Fruit fly (Drosophila melanogaster) whole organism, embryonic: ENCODE results near the gene CG15337.

ENCODE experiments used
- B-H2 ChIP-seq: fragments of 200-800 bp; sonication (Bioruptor generic); optimal IDR thresholded peaks from 2 replicates; lab custom pipeline; 2018; ENCODE audit warnings: missing biosample characterization, mild to moderate bottlenecking, missing genetic modification characterization
- CG10267 ChIP-seq: fragments of 200-800 bp; sonication (Bioruptor generic); optimal IDR thresholded peaks from 2 replicates; lab custom pipeline; 2018; ENCODE audit warnings: missing biosample characterization, mild to moderate bottlenecking, missing genetic modification characterization, moderate library complexity
- CG10462 ChIP-seq: fragments of 200-800 bp; sonication (Bioruptor generic); optimal IDR thresholded peaks from 2 replicates; lab custom pipeline; 2016; ENCODE audit warnings: missing biosample characterization, missing genetic modification characterization
- CG10654 ChIP-seq: fragments of 200-800 bp; sonication (Bioruptor generic); optimal IDR thresholded peaks from 2 replicates; lab custom pipeline; 2016; ENCODE audit warnings: missing biosample characterization, missing genetic modification characterization
- CG10979 ChIP-seq: fragments of 200-800 bp; sonication (Bioruptor generic); optimal IDR thresholded peaks from 2 replicates; lab custom pipeline; 2018; ENCODE audit warnings: missing biosample characterization, mild to moderate bottlenecking, missing genetic modification characterization, moderate library complexity
- CG11398 ChIP-seq: fragments of 200-800 bp; sonication (Bioruptor generic); optimal IDR thresholded peaks from 2 replicates; lab custom pipeline; 2016; ENCODE audit warnings: missing biosample characterization, missing genetic modification characterization
- CG12942 ChIP-seq: fragments of 200-800 bp; sonication (Bioruptor generic); optimal IDR thresholded peaks from 3 replicates; lab custom pipeline; 2016; ENCODE audit warnings: missing biosample characterization, missing genetic modification characterization
- CG13624 ChIP-seq: fragments of 200-800 bp; sonication (Bioruptor generic); optimal IDR thresholded peaks from 2 replicates; lab custom pipeline; 2016; ENCODE audit warnings: missing biosample characterization, missing genetic modification characterization
- CG14441 ChIP-seq: fragments of 200-800 bp; sonication (Bioruptor generic); IDR thresholded peaks from 2 replicates; pipeline ENCODE4 v1.3.6; 2022; ENCODE audit warnings: missing biosample characterization, missing genetic modification characterization
- CG14710 ChIP-seq: fragments of 200-800 bp; sonication (Bioruptor generic); optimal IDR thresholded peaks from 3 replicates; lab custom pipeline; 2019; ENCODE audit warnings: missing biosample characterization, mild to moderate bottlenecking, missing genetic modification characterization, moderate library complexity
- CG15514 ChIP-seq: fragments of 200-800 bp; sonication (Bioruptor generic); optimal IDR thresholded peaks from 3 replicates; lab custom pipeline; 2017; ENCODE audit warnings: missing biosample characterization, missing genetic modification characterization, mild to moderate bottlenecking, moderate library complexity, missing genetic modification reagents
- CG15601 ChIP-seq: fragments of 200-800 bp; sonication (Bioruptor generic); optimal IDR thresholded peaks from 3 replicates; lab custom pipeline; 2019; ENCODE audit warnings: missing biosample characterization, mild to moderate bottlenecking, missing genetic modification characterization, moderate library complexity
- CG16813 ChIP-seq: fragments of 200-800 bp; sonication (Bioruptor generic); IDR thresholded peaks from 3 replicates; pipeline ENCODE4 v1.3.6; 2022; ENCODE audit warnings: missing biosample characterization, missing genetic modification characterization; ENCODE audit not compliant: partially characterized antibody
- CG17361 ChIP-seq: fragments of 200-800 bp; sonication (Bioruptor generic); IDR thresholded peaks from 3 replicates; pipeline ENCODE4 v1.3.6; 2022; ENCODE audit warnings: missing biosample characterization, missing genetic modification characterization
- CG1832 ChIP-seq: fragments of 200-800 bp; sonication (Bioruptor generic); optimal IDR thresholded peaks from 2 replicates; lab custom pipeline; 2017; ENCODE audit warnings: missing biosample characterization, mild to moderate bottlenecking, missing genetic modification characterization, inconsistent platforms
- CG32767 ChIP-seq: fragments of 200-800 bp; sonication (Bioruptor generic); IDR thresholded peaks from 2 replicates; pipeline ENCODE4 v1.3.6; 2022; ENCODE audit warnings: missing biosample characterization, missing genetic modification characterization
- CG3847 ChIP-seq: fragments of 200-800 bp; sonication (Bioruptor generic); IDR thresholded peaks from 2 replicates; pipeline ENCODE4 v1.3.6; 2022; ENCODE audit warnings: missing biosample characterization, missing genetic modification characterization
- CG4730 ChIP-seq: fragments of 200-800 bp; sonication (Bioruptor generic); IDR thresholded peaks from 2 replicates; pipeline ENCODE4 v1.3.6; 2022; ENCODE audit warnings: missing biosample characterization, missing genetic modification characterization
- CG9609 ChIP-seq: fragments of 200-800 bp; sonication (Bioruptor generic); optimal IDR thresholded peaks from 3 replicates; lab custom pipeline; 2016; ENCODE audit warnings: missing biosample characterization, missing genetic modification characterization
- CTCF ChIP-seq: fragments of 200-800 bp; sonication (Bioruptor generic); optimal IDR thresholded peaks from 2 replicates; lab custom pipeline; 2017; ENCODE audit warnings: missing biosample characterization, mild to moderate bottlenecking, missing genetic modification characterization, moderate library complexity
- CoRest ChIP-seq: fragments of 200-800 bp; sonication (Bioruptor generic); optimal IDR thresholded peaks from 3 replicates; lab custom pipeline; 2018; ENCODE audit warnings: missing biosample characterization, mild to moderate bottlenecking, missing genetic modification characterization, moderate library complexity
- Dbx ChIP-seq: fragments of 200-800 bp; sonication (Bioruptor generic); IDR thresholded peaks from 3 replicates; pipeline ENCODE4 v1.3.6; 2022; ENCODE audit warnings: missing biosample characterization, missing genetic modification characterization
- Dp ChIP-seq: fragments of 200-800 bp; sonication (Bioruptor generic); optimal IDR thresholded peaks from 2 replicates; lab custom pipeline; 2018; ENCODE audit warnings: missing biosample characterization, mild to moderate bottlenecking, missing genetic modification characterization, moderate library complexity
- Dref ChIP-seq: fragments of 200-800 bp; sonication (Bioruptor generic); IDR thresholded peaks from 2 replicates; pipeline ENCODE4 v1.3.6; 2022; ENCODE audit warnings: missing biosample characterization, missing genetic modification characterization
- E2f2 ChIP-seq: fragments of 200-800 bp; sonication (Bioruptor generic); IDR thresholded peaks from 2 replicates; pipeline ENCODE4 v1.3.6; 2022; ENCODE audit warnings: missing biosample characterization, missing genetic modification characterization
- Ets65A ChIP-seq: fragments of 200-800 bp; sonication (Bioruptor generic); peaks from one replicate; lab custom pipeline; 2016; ENCODE audit warnings: missing biosample characterization, missing genetic modification characterization
- HLHmδ ChIP-seq: fragments of 200-800 bp; sonication (Bioruptor generic); optimal IDR thresholded peaks from 2 replicates; lab custom pipeline; 2018; ENCODE audit warnings: missing biosample characterization, mild to moderate bottlenecking, missing genetic modification characterization, moderate library complexity
- HmgZ ChIP-seq: fragments of 200-800 bp; sonication (Bioruptor generic); optimal IDR thresholded peaks from 2 replicates; lab custom pipeline; 2018; ENCODE audit warnings: missing biosample characterization, mild to moderate bottlenecking, missing genetic modification characterization
- MBD-R2 ChIP-seq: fragments of 200-800 bp; sonication (Bioruptor generic); IDR thresholded peaks from 2 replicates; pipeline ENCODE4 v1.3.6; 2022; ENCODE audit warnings: missing biosample characterization, missing genetic modification characterization
- Med ChIP-seq: fragments of 200-800 bp; sonication (Bioruptor generic); peaks from one replicate; lab custom pipeline; 2016; ENCODE audit warnings: missing biosample characterization, missing genetic modification characterization, mild to moderate bottlenecking, inconsistent platforms, moderate library complexity
- Myb ChIP-seq: fragments of 200-800 bp; sonication (Bioruptor generic); optimal IDR thresholded peaks from 2 replicates; lab custom pipeline; 2016; ENCODE audit warnings: missing biosample characterization, missing genetic modification characterization
- NC2β ChIP-seq: fragments of 200-800 bp; sonication (Bioruptor generic); optimal IDR thresholded peaks from 2 replicates; lab custom pipeline; 2016; ENCODE audit warnings: missing biosample characterization, missing genetic modification characterization
- NFAT ChIP-seq: fragments of 200-800 bp; sonication (Bioruptor generic); IDR thresholded peaks from 2 replicates; pipeline ENCODE4 v1.3.6; 2022; ENCODE audit warnings: missing biosample characterization, missing genetic modification characterization
- bigmax ChIP-seq: fragments of 200-800 bp; sonication (Bioruptor generic); optimal IDR thresholded peaks from 2 replicates; lab custom pipeline; 2018; ENCODE audit warnings: missing biosample characterization, mild to moderate bottlenecking, missing genetic modification characterization
- cad ChIP-seq: fragments of >200 bp; optimal IDR thresholded peaks from 2 replicates; lab custom pipeline; 2017; ENCODE audit warnings: missing biosample characterization, missing genetic modification characterization
- cg ChIP-seq: fragments of 200-800 bp; sonication (Bioruptor generic); optimal IDR thresholded peaks from 3 replicates; lab custom pipeline; 2019; ENCODE audit warnings: missing biosample characterization, mild to moderate bottlenecking, missing genetic modification characterization, moderate library complexity
- ci ChIP-seq: fragments of 200-800 bp; sonication (Bioruptor generic); IDR thresholded peaks from 3 replicates; pipeline ENCODE4 v1.3.6; 2022; ENCODE audit warnings: missing biosample characterization, missing genetic modification characterization
- crp ChIP-seq, 2 experiments: fragments of 200-800 bp; sonication (Bioruptor generic); optimal IDR thresholded peaks; 2 replicates in 1 of 2; 3 replicates in 1 of 2; lab custom pipeline; 2017; ENCODE audit warnings: missing biosample characterization in 2 of 2, missing genetic modification characterization in 2 of 2, mild to moderate bottlenecking in 1 of 2, moderate library complexity in 1 of 2
- danr ChIP-seq: fragments of 200-800 bp; sonication (Bioruptor generic); IDR thresholded peaks from 2 replicates; pipeline ENCODE4 v1.3.6; 2022; ENCODE audit warnings: missing biosample characterization, missing genetic modification characterization
- fd64A ChIP-seq: fragments of 200-800 bp; sonication (Bioruptor generic); optimal IDR thresholded peaks from 3 replicates; lab custom pipeline; 2018; ENCODE audit warnings: missing biosample characterization, mild to moderate bottlenecking, missing genetic modification characterization
- gsb-n ChIP-seq: fragments of 200-800 bp; sonication (Bioruptor generic); optimal IDR thresholded peaks from 3 replicates; lab custom pipeline; 2018; ENCODE audit warnings: missing biosample characterization, mild to moderate bottlenecking, missing genetic modification characterization
- ind ChIP-seq: fragments of 200-800 bp; sonication (Bioruptor generic); optimal IDR thresholded peaks from 3 replicates; lab custom pipeline; 2016; ENCODE audit warnings: missing biosample characterization, missing genetic modification characterization
- jing ChIP-seq: fragments of 200-800 bp; sonication (Bioruptor generic); optimal IDR thresholded peaks from 2 replicates; lab custom pipeline; 2018; ENCODE audit warnings: missing biosample characterization, mild to moderate bottlenecking, missing genetic modification characterization
- org-1 ChIP-seq: fragments of 200-800 bp; sonication (Bioruptor generic); optimal IDR thresholded peaks from 2 replicates; lab custom pipeline; 2017; ENCODE audit warnings: missing biosample characterization, missing genetic modification characterization
- phol ChIP-seq: fragments of 200-800 bp; sonication (Bioruptor generic); optimal IDR thresholded peaks from 3 replicates; lab custom pipeline; 2018; ENCODE audit warnings: missing biosample characterization, mild to moderate bottlenecking, missing genetic modification characterization, moderate library complexity
- pzg ChIP-seq: fragments of 200-800 bp; sonication (Bioruptor generic); optimal IDR thresholded peaks from 3 replicates; lab custom pipeline; 2018; ENCODE audit warnings: missing biosample characterization, mild to moderate bottlenecking, missing genetic modification characterization, moderate library complexity
- seq ChIP-seq: fragments of 200-800 bp; sonication (Bioruptor generic); IDR thresholded peaks from 2 replicates; pipeline ENCODE4 v1.3.6; 2022; ENCODE audit warnings: missing biosample characterization, missing genetic modification characterization
- sob ChIP-seq: fragments of 200-800 bp; sonication (Bioruptor generic); IDR thresholded peaks from 2 replicates; pipeline ENCODE4 v1.3.6; 2022; ENCODE audit warnings: missing biosample characterization, missing genetic modification characterization
- tll ChIP-seq, 2 experiments: fragments of 200-800 bp in 1 of 2; fragments of >200 bp in 1 of 2; sonication (Bioruptor generic) in 1 of 2; optimal IDR thresholded peaks; 2 replicates each; lab custom pipeline; 2017 to 2019; ENCODE audit warnings: missing biosample characterization in 2 of 2, missing genetic modification characterization in 2 of 2, mild to moderate bottlenecking in 1 of 2, moderate library complexity in 1 of 2
- trh ChIP-seq: fragments of 200-800 bp; sonication (Bioruptor generic); optimal IDR thresholded peaks from 2 replicates; lab custom pipeline; 2016; ENCODE audit warnings: missing biosample characterization, missing genetic modification characterization
- unc-4 ChIP-seq: fragments of 200-800 bp; sonication (Bioruptor generic); IDR thresholded peaks from 2 replicates; pipeline ENCODE4 v1.3.6; 2022; ENCODE audit warnings: missing biosample characterization, missing genetic modification characterization; ENCODE audit not compliant: partially characterized antibody
- zf30C ChIP-seq: fragments of 200-800 bp; sonication (Bioruptor generic); optimal IDR thresholded peaks from 3 replicates; lab custom pipeline; 2018; ENCODE audit warnings: missing biosample characterization, mild to moderate bottlenecking, missing genetic modification characterization

CG15337 gene

DNA sequence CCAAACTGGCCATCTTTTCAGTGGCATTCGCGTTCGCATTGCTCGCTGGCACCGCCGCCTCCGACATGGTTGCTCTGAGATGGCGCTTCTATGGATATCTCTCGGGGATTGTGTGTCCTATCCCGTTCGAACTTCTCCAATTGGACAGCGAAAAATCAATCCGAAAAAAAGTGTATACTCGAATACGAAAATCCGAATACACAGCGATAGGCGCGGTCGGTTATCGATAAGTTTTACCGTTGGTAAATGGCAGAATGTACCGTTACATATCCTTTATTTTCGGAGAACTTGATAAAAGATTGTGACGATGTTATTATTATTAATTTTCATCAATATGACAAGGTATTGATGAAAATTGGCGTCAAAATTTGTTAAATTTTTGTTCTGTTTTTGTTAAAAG, 7.8 kb upstream of the CG15337 start, which contains the start of gene Gbeta5 (continued):
- TF ChIP-seq CG12942 (GFP tag; lab: Kevin White, UChicago) (no peak), CG17361 (no peak), phol (tag; lab: Kevin White, UChicago) (no peak), CG32767 (GFP tag; lab: Robert Waterston, UW) (peak; percentile 70; the same call in 1 of the 2 replicates), HLHmδ (GFP tag; lab: Kevin White, UChicago) (no peak), trh (no peak), seq (GFP tag; lab: Robert Waterston, UW) (no peak), fd64A (GFP tag; lab: Kevin White, UChicago) (no peak), CG9609 (no peak), jing (no peak), gsb-n (no peak), CG16813 (GFP tag; lab: Robert Waterston, UW) (no peak), CG14710 (tag; lab: Kevin White, UChicago) (peak; percentile 17), CG11398 (GFP tag; lab: Kevin White, UChicago) (no peak), CG4730 (GFP tag; lab: Robert Waterston, UW) (no peak), tll (GFP tag; optimal IDR thresholded peaks at IDR 0.05; lab: Kevin White, UChicago) (no peak), NFAT (no peak), CG14441 (GFP tag; lab: Robert Waterston, UW) (no peak), Ets65A (GFP tag; lab: Kevin White, UChicago) (no peak), zf30C (no peak), org-1 (GFP tag; lab: Kevin White, UChicago) (no peak), CG10979 (tag; lab: Kevin White, UChicago) (no peak), CG10462 (GFP tag; lab: Kevin White, UChicago) (peak; percentile 17)

DNA sequence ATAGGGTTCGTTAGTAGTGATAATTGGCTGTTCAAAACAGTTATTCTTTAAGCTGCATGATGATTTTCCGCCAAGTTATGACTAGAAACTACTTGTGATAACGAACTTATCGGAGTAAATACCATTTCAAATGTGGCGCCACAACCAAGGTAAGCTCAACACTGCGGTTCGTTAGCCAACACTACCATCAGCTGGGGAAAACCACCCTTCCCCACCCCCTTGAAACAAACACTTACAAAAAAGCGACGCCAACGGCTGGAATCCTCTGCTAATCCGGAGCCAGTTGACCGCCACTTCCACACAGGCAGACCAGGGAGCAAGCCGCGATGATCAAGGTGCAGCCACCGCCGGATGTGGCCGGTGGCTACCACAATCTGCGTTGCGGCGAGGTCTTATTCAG, 7.1 kb upstream of the CG15337 start, which contains the start of gene CG18262:
Gene CG18262, plus strand, starts transcription at position 231 of the 400 bp plus-strand sequence.
- TF ChIP-seq Dbx (GFP tag; lab: Robert Waterston, UW) (no peak), CG15601 (no peak), Med (GFP tag; lab: Kevin White, UChicago) (peak; percentile 78), Myb (GFP tag; lab: Kevin White, UChicago) (peak; percentile 33), CoRest (peak; percentile 8), CG3847 (GFP tag; lab: Robert Waterston, UW) (peak; percentile 28; the same call in 1 of the 2 replicates), sob (0 out of 2 replicates have a peak, but pooled peaks have one; percentile 16), CTCF (GFP tag; lab: Kevin White, UChicago) (peak; percentile 23), CG10654 (GFP tag; lab: Kevin White, UChicago) (no peak), HLHmδ (GFP tag; lab: Kevin White, UChicago) (no peak), B-H2 (GFP tag; lab: Kevin White, UChicago) (peak; percentile 14), CG1832 (GFP tag; lab: Kevin White, UChicago) (no peak), pzg (GFP tag; lab: Kevin White, UChicago) (peak; percentile 49), CG13624 (peak; percentile 21), Dp (GFP tag; lab: Kevin White, UChicago) (peak; percentile 83), ci (GFP tag; lab: Robert Waterston, UW) (0 out of 3 replicates have a peak, but pooled peaks have one; percentile 26), HmgZ (peak; percentile 12), cad (GFP tag; lab: Kevin White, UChicago) (no peak), cg (GFP tag; lab: Kevin White, UChicago) (peak; percentile 6), unc-4 (GFP tag; lab: Robert Waterston, UW) (0 out of 2 replicates have a peak, but pooled peaks have one; percentile 19), bigmax (GFP tag; lab: Kevin White, UChicago) (no peak), Dref (GFP tag; lab: Robert Waterston, UW) (peak; percentile 47), E2f2 (GFP tag; lab: Robert Waterston, UW) (peak; percentile 89), crp (GFP tag; optimal IDR thresholded peaks at IDR 0.05; lab: Kevin White, UChicago) (peak; percentile 23 to 87), NC2β (GFP tag; lab: Kevin White, UChicago) (no peak), CG10267 (tag; lab: Kevin White, UChicago) (peak; percentile 84), CG15514 (GFP tag; lab: Kevin White, UChicago) (peak; percentile 72), ind (GFP tag; lab: Kevin White, UChicago) (no peak), danr (no peak), MBD-R2 (GFP tag; lab: Robert Waterston, UW) (peak; percentile 96)
